Worm (Caenorhabditis elegans) whole organism, L3 larva: ENCODE measurements around the gene ric-4.
A peak's percentile ranks its signal among the peaks of the same experiment; 100 is the strongest.

Experiments
- elt-3 ChIP-seq, 3 experiments: fragments of 150-350 bp in 1 of 3; sonication (generic microtip) in 2 of 3; optimal IDR thresholded peaks; 2 replicates in 2 of 3; 4 replicates in 1 of 3; lab custom pipeline; 2014 to 2017; ENCODE audit warnings: missing biosample characterization in 3 of 3, missing genetic modification characterization in 3 of 3
- lin-39 ChIP-seq: fragments of 150-350 bp; optimal IDR thresholded peaks from 2 replicates; lab custom pipeline; 2018; ENCODE audit warnings: missing biosample characterization, missing genetic modification reagents, missing genetic modification characterization
- nhr-43 ChIP-seq: sonication (generic microtip); optimal IDR thresholded peaks from 2 replicates; lab custom pipeline; 2016; ENCODE audit warnings: mild to moderate bottlenecking, missing genetic modification characterization, missing compliant biosample characterization; ENCODE audit not compliant: poor library complexity, severe bottlenecking
- pha-4 ChIP-seq: fragments of 150-350 bp; optimal IDR thresholded peaks from 2 replicates; lab custom pipeline; 2014; ENCODE audit warnings: missing biosample characterization, missing genetic modification reagents, missing genetic modification characterization
- unc-62 ChIP-seq: fragments of 150-350 bp; sonication (generic microtip); optimal IDR thresholded peaks from 4 replicates; lab custom pipeline; 2014; ENCODE audit warnings: missing biosample characterization, missing genetic modification reagents, missing genetic modification characterization
- ztf-4 ChIP-seq: fragments of 150-350 bp; optimal IDR thresholded peaks from 2 replicates; lab custom pipeline; 2014; ENCODE audit warnings: missing biosample characterization, missing genetic modification characterization

DNA sequence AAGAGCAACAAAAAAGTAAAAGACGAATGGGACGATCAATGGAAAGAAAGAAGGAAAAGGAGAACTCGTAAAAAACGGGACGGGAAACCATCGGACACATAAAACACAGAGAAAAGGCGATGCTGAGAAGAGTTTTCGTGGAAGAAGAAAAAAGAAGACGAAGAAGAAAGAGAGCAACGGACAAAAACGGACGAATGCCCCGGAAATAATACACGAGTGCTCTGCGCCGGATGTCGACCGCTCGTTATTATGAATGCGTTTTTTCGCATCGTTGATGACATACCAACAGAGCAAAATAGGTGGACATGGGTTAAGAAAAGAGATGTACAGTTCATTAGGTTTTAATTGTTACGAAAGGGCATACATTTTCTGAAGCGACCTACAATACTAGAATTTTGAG is 5.5 kb upstream of the ric-4 start, which contains the start of gene Y22F5A.11:
- TF ChIP-seq unc-62 (GFP tag; lab: Kevin White, UChicago) (no peak), nhr-43 (no peak), elt-3 (tag; optimal IDR thresholded peaks at IDR 0.05; lab: Kevin White, UChicago) (no peak), ztf-4 (no peak), pha-4 (tag; lab: Kevin White, UChicago) (no peak), lin-39 (tag; lab: Kevin White, UChicago) (peak; percentile 42)
